ENCODE assay signal across 7 worm cellular contexts in genomic region chrX:3226348-3227229, ce11.
TF ChIP-seq lines count a peak whose summit lies in the region.

No protein-coding gene starts in this region.

TF ChIP-seq in whole organism, L2 larva, 48 proteins besides CTCF, POLR2A, EP300 and RAD21:
- TF ChIP-seq mdl-1 (tag; optimal IDR thresholded peaks at IDR 0.05; lab: Kevin White, UChicago): no peak
- peak; percentile 28 for TF ChIP-seq F13H6.1 (tag; optimal IDR thresholded peaks at IDR 0.05; lab: Kevin White, UChicago)
- TF ChIP-seq unc-62 (GFP tag; optimal IDR thresholded peaks at IDR 0.05; lab: Kevin White, UChicago): no peak
- TF ChIP-seq alr-1 (tag; optimal IDR thresholded peaks at IDR 0.05; lab: Kevin White, UChicago): no peak
- no peak for TF ChIP-seq nhr-237 (tag; optimal IDR thresholded peaks at IDR 0.05; lab: Kevin White, UChicago)
- no peak for TF ChIP-seq ztf-4 (tag; optimal IDR thresholded peaks at IDR 0.05; lab: Kevin White, UChicago)
- no peak for TF ChIP-seq lin-13 (GFP tag; optimal IDR thresholded peaks at IDR 0.05; lab: Kevin White, UChicago)

TF ChIP-seq in whole organism, L3 larva, 47 proteins besides CTCF, POLR2A, EP300 and RAD21 (continues in another document):
- TF ChIP-seq hmg-11 (tag; optimal IDR thresholded peaks at IDR 0.05; lab: Kevin White, UChicago): no peak
- no peak for TF ChIP-seq lin-39 (tag; optimal IDR thresholded peaks at IDR 0.05; lab: Kevin White, UChicago)
- no peak for TF ChIP-seq nhr-23 (tag; optimal IDR thresholded peaks at IDR 0.05; lab: Kevin White, UChicago)
- TF ChIP-seq elt-2 (tag; optimal IDR thresholded peaks at IDR 0.05; lab: Kevin White, UChicago): peak; percentile 31
- TF ChIP-seq snpc-4 (tag; optimal IDR thresholded peaks at IDR 0.05; lab: Kevin White, UChicago): no peak
- TF ChIP-seq fos-1 (tag; optimal IDR thresholded peaks at IDR 0.05; lab: Kevin White, UChicago): no peak
- no peak for TF ChIP-seq unc-62 (GFP tag; optimal IDR thresholded peaks at IDR 0.05; lab: Kevin White, UChicago)
- peak; percentile 7 for TF ChIP-seq pha-4 (tag; optimal IDR thresholded peaks at IDR 0.05; lab: Kevin White, UChicago)
- TF ChIP-seq jun-1 (tag; optimal IDR thresholded peaks at IDR 0.05; lab: Kevin White, UChicago): no peak
- TF ChIP-seq lin-15B (tag; optimal IDR thresholded peaks at IDR 0.05; lab: Kevin White, UChicago): no peak
- TF ChIP-seq ceh-28 (tag; optimal IDR thresholded peaks at IDR 0.05; lab: Kevin White, UChicago): no peak
- peak; percentile 37 for TF ChIP-seq pqm-1 (tag; optimal IDR thresholded peaks at IDR 0.05; lab: Kevin White, UChicago)
- TF ChIP-seq nhr-11 (tag; optimal IDR thresholded peaks at IDR 0.05; lab: Kevin White, UChicago): no peak
- TF ChIP-seq aly-2 (tag; optimal IDR thresholded peaks at IDR 0.05; lab: Kevin White, UChicago): no peak
- TF ChIP-seq daf-12 (tag; optimal IDR thresholded peaks at IDR 0.05; lab: Kevin White, UChicago): no peak

TF ChIP-seq in whole organism, L4 larva, 104 proteins besides CTCF, POLR2A, EP300 and RAD21 (continues in another document):
- TF ChIP-seq ctbp-1 (GFP tag; IDR thresholded peaks at IDR 0.05; lab: Robert Waterston, UW) (no peak), F37D6.2 (tag; optimal IDR thresholded peaks at IDR 0.05; lab: Kevin White, UChicago) (no peak), ztf-11 (tag; optimal IDR thresholded peaks at IDR 0.05; lab: Kevin White, UChicago) (no peak), lin-1 (GFP tag; IDR thresholded peaks at IDR 0.05; lab: Robert Waterston, UW) (no peak), nhr-11 (tag; optimal IDR thresholded peaks at IDR 0.05; lab: Kevin White, UChicago) (no peak), ama-1 (optimal IDR thresholded peaks at IDR 0.05; lab: Kevin White, UChicago) (no peak), php-3 (GFP tag; IDR thresholded peaks at IDR 0.05; lab: Robert Waterston, UW) (no peak), spr-3 (GFP tag; optimal IDR thresholded peaks at IDR 0.05; lab: Kevin White, UChicago) (no peak), ceh-20 (GFP tag; IDR thresholded peaks at IDR 0.05; lab: Robert Waterston, UW) (no peak), fos-1 (tag; optimal IDR thresholded peaks at IDR 0.05; lab: Kevin White, UChicago) (no peak), nhr-41 (GFP tag; IDR thresholded peaks at IDR 0.05; lab: Robert Waterston, UW) (no peak), ces-1 (GFP tag; optimal IDR thresholded peaks at IDR 0.05; lab: Kevin White, UChicago) (no peak), daf-19 (GFP tag; conservative IDR thresholded peaks at IDR 0.05; lab: Robert Waterston, UW) (no peak), tag-97 (GFP tag; IDR thresholded peaks at IDR 0.05; lab: Robert Waterston, UW) (no peak), Y105C5A.15 (GFP tag; IDR thresholded peaks at IDR 0.05; lab: Robert Waterston, UW) (no peak), Y48G9A.11 (GFP tag; IDR thresholded peaks at IDR 0.05; lab: Robert Waterston, UW) (no peak)

TF ChIP-seq in whole organism, early embryonic, 17 proteins besides CTCF, POLR2A, EP300 and RAD21:
- TF ChIP-seq hmg-4 (GFP tag; optimal IDR thresholded peaks at IDR 0.05; lab: Kevin White, UChicago) (peak; percentile 54), scrt-1 (GFP tag; IDR thresholded peaks at IDR 0.05; lab: Robert Waterston, UW) (0 out of 2 replicates have a peak, but pooled peaks have one; percentile 44), ceh-36 (tag; optimal IDR thresholded peaks at IDR 0.05; lab: Kevin White, UChicago) (no peak), aly-1 (tag; optimal IDR thresholded peaks at IDR 0.05; lab: Kevin White, UChicago) (peak; percentile 9)

TF ChIP-seq in whole organism, late embryonic, 69 proteins besides CTCF, POLR2A, EP300 and RAD21:
- TF ChIP-seq ceh-2 (tag; optimal IDR thresholded peaks at IDR 0.05; lab: Kevin White, UChicago) (peak; percentile 38), che-1 (tag; optimal IDR thresholded peaks at IDR 0.05; lab: Kevin White, UChicago) (peak; percentile 8), ceh-34 (tag; optimal IDR thresholded peaks at IDR 0.05; lab: Kevin White, UChicago) (peak; percentile 72), hlh-6 (tag; optimal IDR thresholded peaks at IDR 0.05; lab: Kevin White, UChicago) (peak; percentile 54), ref-2 (tag; optimal IDR thresholded peaks at IDR 0.05; lab: Kevin White, UChicago) (peak; percentile 24), ztf-16 (tag; optimal IDR thresholded peaks at IDR 0.05; lab: Kevin White, UChicago) (peak; percentile 26), F13H6.1 (tag; optimal IDR thresholded peaks at IDR 0.05; lab: Kevin White, UChicago) (peak; percentile 8), lin-11 (tag; optimal IDR thresholded peaks at IDR 0.05; lab: Kevin White, UChicago) (no peak), nfya-1 (tag; optimal IDR thresholded peaks at IDR 0.05; lab: Kevin White, UChicago) (peak; percentile 1), pag-3 (tag; optimal IDR thresholded peaks at IDR 0.05; lab: Kevin White, UChicago; ENCODE audit: borderline replicate concordance) (no peak), ceh-19 (GFP tag; optimal IDR thresholded peaks at IDR 0.05; lab: Kevin White, UChicago) (peak; percentile 48)

TF ChIP-seq in whole organism, mixed stage, embryonic, 35 proteins besides CTCF, POLR2A, EP300 and RAD21:
- peak; percentile 43 for TF ChIP-seq cnd-1 (tag; optimal IDR thresholded peaks at IDR 0.05; lab: Kevin White, UChicago)
- no peak for TF ChIP-seq nhr-76 (tag; optimal IDR thresholded peaks at IDR 0.05; lab: Kevin White, UChicago)
- TF ChIP-seq nhr-12 (tag; optimal IDR thresholded peaks at IDR 0.05; lab: Kevin White, UChicago): no peak
- TF ChIP-seq elt-3 (tag; optimal IDR thresholded peaks at IDR 0.05; lab: Kevin White, UChicago): no peak
- peak; percentile 85 for TF ChIP-seq zip-8 (tag; optimal IDR thresholded peaks at IDR 0.05; lab: Kevin White, UChicago)
- TF ChIP-seq flh-1 (GFP tag; optimal IDR thresholded peaks at IDR 0.05; lab: Kevin White, UChicago): no peak
- TF ChIP-seq M03D4.4 (tag; optimal IDR thresholded peaks at IDR 0.05; lab: Kevin White, UChicago): no peak
- TF ChIP-seq pha-4 (tag; optimal IDR thresholded peaks at IDR 0.05; lab: Kevin White, UChicago): peak; percentile 88
- TF ChIP-seq lsy-2 (tag; optimal IDR thresholded peaks at IDR 0.05; lab: Kevin White, UChicago): no peak
- no peak for TF ChIP-seq hlh-1 (tag; optimal IDR thresholded peaks at IDR 0.05; lab: Kevin White, UChicago)

TF ChIP-seq in whole organism, young adult, 124 proteins besides CTCF, POLR2A, EP300 and RAD21:
- TF ChIP-seq T07F8.4 (tag; optimal IDR thresholded peaks at IDR 0.05; lab: Kevin White, UChicago) (no peak), attf-3 (GFP tag; conservative IDR thresholded peaks at IDR 0.05; lab: Robert Waterston, UW) (no peak), sptf-2 (GFP tag; optimal IDR thresholded peaks at IDR 0.05; lab: Kevin White, UChicago) (no peak), ceh-27 (GFP tag; optimal IDR thresholded peaks at IDR 0.05; lab: Kevin White, UChicago) (peak; percentile 17), ets-4 (GFP tag; optimal IDR thresholded peaks at IDR 0.05; lab: Kevin White, UChicago) (no peak), zfh-2 (GFP tag; conservative IDR thresholded peaks at IDR 0.05; lab: Robert Waterston, UW) (peak; percentile 77), ZK185.1 (tag; optimal IDR thresholded peaks at IDR 0.05; lab: Kevin White, UChicago; ENCODE audit: poor library complexity, severe bottlenecking) (no peak), B0035.1 (tag; optimal IDR thresholded peaks at IDR 0.05; lab: Kevin White, UChicago) (no peak)
